Fruit fly (Drosophila melanogaster): Measurements from ENCODE around the gene CG3191.
A peak's percentile ranks its signal among the peaks of the same experiment; 100 is the strongest.

Gene CG3191

dm6 chrX:2297428-2298200 lies 45.8 kb upstream of the CG3191 start (continued):
- TF ChIP-seq bcd (GFP tag; optimal IDR thresholded peaks at IDR 0.05) (peak; percentile 99), Rfx (GFP tag; IDR thresholded peaks at IDR 0.05) (peak; percentile 99), eve (GFP tag; optimal IDR thresholded peaks at IDR 0.05) (peak in 1 of 2 experiments; percentile 99), CG8359 (GFP tag; optimal IDR thresholded peaks at IDR 0.05; ENCODE audit: borderline replicate concordance) (peak; percentile 94), CG3163 (GFP tag; optimal IDR thresholded peaks at IDR 0.05) (peak; percentile 95), CG3065 (GFP tag; optimal IDR thresholded peaks at IDR 0.05) (peak; percentile 97), Atf6 (GFP tag; IDR thresholded peaks at IDR 0.05) (peak; percentile 98), tap (tag; optimal IDR thresholded peaks at IDR 0.05) (peak; percentile 99), CG1603 (tag; optimal IDR thresholded peaks at IDR 0.05) (peak; percentile 99), Meics (GFP tag; optimal IDR thresholded peaks at IDR 0.05) (peak; percentile 97), sens-2 (GFP tag; IDR thresholded peaks at IDR 0.05) (peak; percentile 98), chm (GFP tag; IDR thresholded peaks at IDR 0.05) (peak; percentile 99), grn (GFP tag; optimal IDR thresholded peaks at IDR 0.05) (peak; percentile 87), CG7839 (tag; optimal IDR thresholded peaks at IDR 0.05) (peak; percentile 99), lmd (GFP tag; IDR thresholded peaks at IDR 0.05) (peak; percentile 99), CG9215 (GFP tag; IDR thresholded peaks at IDR 0.05) (peak; percentile 95), CG12104 (GFP tag; optimal IDR thresholded peaks at IDR 0.05) (peak; percentile 96), crc (GFP tag; optimal IDR thresholded peaks at IDR 0.05) (peak; percentile 98), HLH3B (GFP tag; IDR thresholded peaks at IDR 0.05) (peak; percentile 99), twi (tag; optimal IDR thresholded peaks at IDR 0.05) (peak; percentile 94), CG2120 (GFP tag; optimal IDR thresholded peaks at IDR 0.05) (peak; percentile 99), CG14860 (GFP tag; IDR thresholded peaks at IDR 0.05; ENCODE audit: partially characterized antibody) (no peak), Bdp1 (GFP tag; optimal IDR thresholded peaks at IDR 0.05) (peak; percentile 94), Aef1 (GFP tag; IDR thresholded peaks at IDR 0.05) (peak; percentile 99), ci (GFP tag; IDR thresholded peaks at IDR 0.05) (peak; percentile 99), usp (GFP tag; optimal IDR thresholded peaks at IDR 0.05) (no peak), NC2α (GFP tag; optimal IDR thresholded peaks at IDR 0.05) (peak; percentile 98), CG10959 (GFP tag; IDR thresholded peaks at IDR 0.05) (peak; percentile 97), stc (GFP tag; IDR thresholded peaks at IDR 0.05) (peak; percentile 98), C15 (GFP tag; IDR thresholded peaks at IDR 0.05) (peak; percentile 93), HLHmδ (GFP tag; optimal IDR thresholded peaks at IDR 0.05) (no peak), CG15514 (GFP tag; optimal IDR thresholded peaks at IDR 0.05) (peak; percentile 94), zen2 (GFP tag; IDR thresholded peaks at IDR 0.05; ENCODE audit: partially characterized antibody) (no peak), CG11723 (GFP tag; optimal IDR thresholded peaks at IDR 0.05) (peak; percentile 97), CG2889 (GFP tag; IDR thresholded peaks at IDR 0.05) (peak; percentile 97), mirr (GFP tag; optimal IDR thresholded peaks at IDR 0.05) (peak; percentile 90), psq (GFP tag; optimal IDR thresholded peaks at IDR 0.05) (peak; percentile 90), Sry-β (GFP tag; optimal IDR thresholded peaks at IDR 0.05) (peak; percentile 68), croc (GFP tag; conservative IDR thresholded peaks at IDR 0.05) (peak; percentile 97), CG7928 (GFP tag; optimal IDR thresholded peaks at IDR 0.05) (peak; percentile 77), Dip2 (GFP tag; IDR thresholded peaks at IDR 0.05) (peak; percentile 70; the same call in 1 of the 2 replicates), gsb-n (tag; optimal IDR thresholded peaks at IDR 0.05) (peak; percentile 98), sr (GFP tag; IDR thresholded peaks at IDR 0.05) (peak; percentile 92), Fer3 (tag; optimal IDR thresholded peaks at IDR 0.05) (peak; percentile 98), Dp (GFP tag; optimal IDR thresholded peaks at IDR 0.05) (peak; percentile 37), nerfin-1 (tag; optimal IDR thresholded peaks at IDR 0.05) (peak; percentile 97), ftz-f1 (GFP tag; optimal IDR thresholded peaks at IDR 0.05) (peak; percentile 95), Max (GFP tag; optimal IDR thresholded peaks at IDR 0.05) (peak; percentile 98), slou (GFP tag; optimal IDR thresholded peaks at IDR 0.05) (peak; percentile 94), mam (GFP tag; optimal IDR thresholded peaks at IDR 0.05) (peak; percentile 99)

Data from whole organism, embryonic.